Worm (Caenorhabditis elegans): ENCODE measurements around the gene cyl-1.

cyl-1 gene

DNA sequence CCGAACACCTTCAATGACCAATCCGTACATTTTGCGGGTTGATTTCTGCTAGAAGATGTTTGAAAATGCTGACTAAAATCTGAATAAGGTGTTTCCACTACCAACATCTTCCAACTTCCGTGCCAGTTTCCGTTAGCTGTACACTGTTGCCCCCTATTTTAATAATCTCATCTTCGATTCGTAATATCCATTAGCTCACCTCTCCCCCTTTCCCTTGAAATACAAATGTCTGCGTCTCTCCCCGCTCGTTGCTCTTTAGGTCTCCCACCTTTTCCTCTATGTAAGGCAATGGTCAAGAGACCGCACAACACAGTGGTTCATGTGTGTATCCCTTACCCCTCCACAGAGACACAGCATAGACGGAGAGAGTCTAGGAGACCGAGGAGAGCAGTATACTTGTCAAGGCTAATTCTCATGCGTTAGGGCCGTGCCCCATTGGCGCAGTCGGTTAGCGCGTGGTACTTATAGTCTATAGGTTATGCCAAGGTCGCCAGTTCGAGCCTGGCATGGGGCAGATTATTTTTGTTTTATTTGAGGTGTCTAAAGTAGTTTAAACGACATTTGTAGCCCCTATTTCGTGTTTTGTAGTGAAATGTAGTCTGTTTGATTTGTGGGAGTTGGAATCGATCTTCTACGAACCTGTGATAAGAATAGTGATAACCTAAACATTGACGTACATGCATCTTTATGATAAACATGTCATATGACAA, 8.4 kb upstream of the cyl-1 start, which contains the start of gene gcy-33 (continued):
- TF ChIP-seq ama-1 (optimal IDR thresholded peaks at IDR 0.05) = no peak
- TF ChIP-seq eor-1 (tag; optimal IDR thresholded peaks at IDR 0.05) = no peak
- TF ChIP-seq pha-4 (tag; optimal IDR thresholded peaks at IDR 0.05) = peak; percentile 79
- TF ChIP-seq nhr-23 (tag; optimal IDR thresholded peaks at IDR 0.05) = peak; percentile 48
- TF ChIP-seq R02D3.7 (tag; optimal IDR thresholded peaks at IDR 0.05) = peak; percentile 64
- TF ChIP-seq ZK546.5 (tag; optimal IDR thresholded peaks at IDR 0.05) = no peak
- peak; percentile 60 for TF ChIP-seq sea-2 (GFP tag; optimal IDR thresholded peaks at IDR 0.05)
- no peak for TF ChIP-seq unc-62 (GFP tag; optimal IDR thresholded peaks at IDR 0.05)
- peak; percentile 75 for TF ChIP-seq egl-5 (tag; optimal IDR thresholded peaks at IDR 0.05)
- no peak for TF ChIP-seq daf-12 (tag; optimal IDR thresholded peaks at IDR 0.05)
- no peak for TF ChIP-seq nhr-11 (tag; optimal IDR thresholded peaks at IDR 0.05)
- TF ChIP-seq ztf-11 (tag; optimal IDR thresholded peaks at IDR 0.05) = no peak
- TF ChIP-seq lin-15B (tag; optimal IDR thresholded peaks at IDR 0.05) = no peak
- TF ChIP-seq elt-2 (tag; optimal IDR thresholded peaks at IDR 0.05) = peak; percentile 94

DNA sequence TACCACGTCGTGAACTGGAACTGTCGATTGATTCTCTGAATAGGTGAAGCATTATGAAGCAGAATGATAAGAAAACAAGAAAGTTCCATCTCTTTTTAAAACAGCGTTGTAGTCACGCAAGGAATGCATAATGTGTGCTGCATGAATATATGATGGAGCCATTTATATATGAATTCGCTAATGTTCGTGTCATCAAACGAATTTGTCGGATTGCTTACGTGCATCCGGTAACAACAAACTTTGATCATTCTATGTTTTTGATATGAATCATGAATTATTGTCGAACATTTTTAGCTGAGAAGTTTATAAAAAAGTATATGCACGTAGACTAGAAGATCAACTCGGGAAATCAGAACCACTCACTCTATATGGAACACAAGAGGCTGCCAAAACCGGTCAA, 3.9 kb upstream of the cyl-1 start:
- TF ChIP-seq eor-1 (tag; optimal IDR thresholded peaks at IDR 0.05) (no peak), ZK546.5 (tag; optimal IDR thresholded peaks at IDR 0.05) (no peak), skn-1 (tag; optimal IDR thresholded peaks at IDR 0.05) (no peak), lin-15B (tag; optimal IDR thresholded peaks at IDR 0.05) (no peak), ceh-82 (tag; optimal IDR thresholded peaks at IDR 0.05) (no peak), jun-1 (tag; optimal IDR thresholded peaks at IDR 0.05) (no peak), nfya-1 (tag; optimal IDR thresholded peaks at IDR 0.05; ENCODE audit: insufficient read depth) (no peak), elt-2 (tag; optimal IDR thresholded peaks at IDR 0.05) (no peak)

DNA sequence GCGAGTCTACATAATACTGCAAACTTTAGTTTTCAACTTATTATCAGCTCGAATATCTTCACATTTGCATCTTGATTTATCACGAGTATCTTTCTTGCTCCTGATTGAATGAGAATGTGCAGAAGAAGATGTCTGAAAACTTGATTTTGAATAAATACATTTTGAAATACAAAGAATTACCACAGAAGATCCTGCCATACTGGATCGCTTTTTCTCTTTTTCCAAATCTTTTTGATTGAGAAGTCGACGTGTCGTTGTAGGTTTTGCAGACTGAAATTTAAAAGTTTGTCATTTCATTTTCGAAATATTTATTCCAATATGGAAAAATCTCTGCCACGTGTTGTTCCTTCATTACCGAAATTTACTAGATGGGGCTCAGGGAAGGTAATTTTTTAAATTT, 2.3 kb upstream of the cyl-1 start, which contains the start of gene C52E4.12:
Gene C52E4.12 (plus strand): TSS at position 301 of the 400 bp plus-strand sequence.
- TF ChIP-seq elt-1 (tag; optimal IDR thresholded peaks at IDR 0.05) = no peak
- TF ChIP-seq pqm-1 (tag; optimal IDR thresholded peaks at IDR 0.05) = no peak
- no peak for TF ChIP-seq ztf-11 (tag; optimal IDR thresholded peaks at IDR 0.05)
- no peak for TF ChIP-seq nhr-43 (tag; optimal IDR thresholded peaks at IDR 0.05; ENCODE audit: poor library complexity, severe bottlenecking)
- no peak for TF ChIP-seq nhr-12 (tag; optimal IDR thresholded peaks at IDR 0.05)
- no peak for TF ChIP-seq ceh-16 (tag; optimal IDR thresholded peaks at IDR 0.05)
- no peak for TF ChIP-seq ceh-28 (tag; optimal IDR thresholded peaks at IDR 0.05)
- TF ChIP-seq nhr-67 (tag; optimal IDR thresholded peaks at IDR 0.05) = no peak
- TF ChIP-seq nhr-76 (tag; optimal IDR thresholded peaks at IDR 0.05) = no peak
- no peak for TF ChIP-seq pha-4 (tag; optimal IDR thresholded peaks at IDR 0.05)

DNA sequence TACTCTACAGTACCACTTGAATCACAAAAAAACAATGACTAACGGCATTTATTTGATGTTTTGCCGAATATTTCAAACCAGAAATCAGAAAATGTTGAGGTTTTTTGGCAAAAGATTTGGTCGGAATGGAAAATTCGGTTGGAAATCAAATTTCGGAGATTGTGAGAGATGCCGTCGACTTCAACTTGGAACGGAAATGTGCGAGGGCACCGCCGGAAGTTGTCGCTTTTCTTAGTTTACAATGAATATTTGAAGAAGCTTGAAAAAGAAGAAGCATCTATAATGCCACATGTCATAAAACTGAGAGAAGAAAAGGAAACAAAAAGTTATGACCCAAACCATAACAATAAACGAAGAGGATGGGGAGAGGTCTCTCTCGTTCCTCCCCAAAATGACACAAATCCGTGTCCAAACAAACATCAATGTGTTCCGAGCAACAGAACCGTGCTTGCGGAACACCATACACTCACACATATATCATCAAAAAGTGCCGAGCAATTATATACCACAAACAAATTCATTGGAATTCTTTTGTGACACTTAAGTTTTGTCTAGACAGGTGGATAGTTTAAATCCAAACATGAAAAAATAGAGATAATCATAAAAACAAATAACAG, 2.9 kb downstream of the cyl-1 start:
- TF ChIP-seq fkh-10 (GFP tag; optimal IDR thresholded peaks at IDR 0.05) (peak; percentile 91), pha-4 (tag; optimal IDR thresholded peaks at IDR 0.05) (peak; percentile 16), lsy-12 (tag; optimal IDR thresholded peaks at IDR 0.05) (no peak), ama-1 (optimal IDR thresholded peaks at IDR 0.05) (peak; percentile 7)

DNA sequence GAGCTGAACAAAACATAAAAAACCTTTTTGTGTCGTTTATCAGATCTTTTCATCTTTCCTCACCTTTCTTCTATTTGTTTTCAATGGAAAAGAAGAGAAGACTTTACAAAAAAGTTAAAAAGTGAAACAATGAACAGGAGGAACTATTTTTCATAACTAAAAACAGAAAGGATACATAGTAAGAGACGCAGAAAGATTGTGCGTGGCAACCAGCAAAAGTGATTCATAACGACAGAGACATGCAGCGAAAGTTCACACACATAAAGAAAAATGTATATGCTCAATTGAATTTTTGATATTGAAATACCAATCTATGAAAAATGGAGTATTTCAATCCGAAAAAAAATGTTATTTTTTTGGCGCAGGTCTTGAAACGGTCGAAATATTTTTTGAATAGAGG, 3.7 kb downstream of the cyl-1 start:
- TF ChIP-seq nhr-237 (tag; optimal IDR thresholded peaks at IDR 0.05) = no peak
- TF ChIP-seq ceh-82 (tag; optimal IDR thresholded peaks at IDR 0.05) = no peak
- no peak for TF ChIP-seq elt-1 (tag; optimal IDR thresholded peaks at IDR 0.05)
- TF ChIP-seq hmg-11 (tag; optimal IDR thresholded peaks at IDR 0.05) = no peak
- TF ChIP-seq nhr-23 (tag; optimal IDR thresholded peaks at IDR 0.05) = no peak
- no peak for TF ChIP-seq unc-39 (tag; optimal IDR thresholded peaks at IDR 0.05)
- no peak for TF ChIP-seq tbx-2 (tag; optimal IDR thresholded peaks at IDR 0.05)
- TF ChIP-seq nhr-77 (tag; optimal IDR thresholded peaks at IDR 0.05) = no peak
- TF ChIP-seq fos-1 (tag; optimal IDR thresholded peaks at IDR 0.05) = no peak
- no peak for TF ChIP-seq ama-1 (optimal IDR thresholded peaks at IDR 0.05)
- no peak for TF ChIP-seq nhr-76 (tag; optimal IDR thresholded peaks at IDR 0.05)
- no peak for TF ChIP-seq snpc-4 (tag; optimal IDR thresholded peaks at IDR 0.05)
- TF ChIP-seq ceh-9 (tag; optimal IDR thresholded peaks at IDR 0.05) = no peak
- no peak for TF ChIP-seq nfya-1 (tag; optimal IDR thresholded peaks at IDR 0.05; ENCODE audit: insufficient read depth)
- no peak for TF ChIP-seq egl-27 (tag; optimal IDR thresholded peaks at IDR 0.05)
- TF ChIP-seq ceh-16 (tag; optimal IDR thresholded peaks at IDR 0.05) = no peak

Data from whole organism, L3 larva.